Fruit fly (Drosophila melanogaster) whole organism, embryonic: Measurements from ENCODE around the gene CG5969.
A peak's percentile ranks its signal among the peaks of the same experiment; 100 is the strongest.

Source experiments
- B-H1 ChIP-seq: fragments of 200-800 bp; sonication (Bioruptor generic); IDR thresholded peaks from 3 replicates; pipeline ENCODE4 v1.3.6; 2022; ENCODE audit warnings: missing biosample characterization, missing genetic modification characterization
- C15 ChIP-seq: fragments of 200-800 bp; sonication (Bioruptor generic); IDR thresholded peaks from 3 replicates; pipeline ENCODE4 v1.3.6; 2022; ENCODE audit warnings: missing biosample characterization, missing genetic modification characterization
- CG10431 ChIP-seq: fragments of 200-800 bp; sonication (Bioruptor generic); optimal IDR thresholded peaks from 3 replicates; lab custom pipeline; 2018; ENCODE audit warnings: missing biosample characterization, mild to moderate bottlenecking, missing genetic modification characterization
- CG10959 ChIP-seq: fragments of 200-800 bp; sonication (Bioruptor generic); IDR thresholded peaks from 2 replicates; pipeline ENCODE4 v1.3.6; 2022; ENCODE audit warnings: missing biosample characterization, missing genetic modification characterization
- CG11723 ChIP-seq: fragments of 200-800 bp; sonication (Bioruptor generic); optimal IDR thresholded peaks from 2 replicates; lab custom pipeline; 2017; ENCODE audit warnings: missing biosample characterization, mild to moderate bottlenecking, missing genetic modification characterization
- CG12769 ChIP-seq: fragments of 200-800 bp; sonication (Bioruptor generic); optimal IDR thresholded peaks from 2 replicates; lab custom pipeline; 2019; ENCODE audit warnings: missing biosample characterization, mild to moderate bottlenecking, missing genetic modification characterization, moderate library complexity
- CG13424 ChIP-seq: fragments of 200-800 bp; sonication (Bioruptor generic); optimal IDR thresholded peaks from 2 replicates; lab custom pipeline; 2019; ENCODE audit warnings: missing biosample characterization, mild to moderate bottlenecking, missing genetic modification characterization, moderate library complexity
- CG15073 ChIP-seq: fragments of 200-800 bp; sonication (Bioruptor generic); optimal IDR thresholded peaks from 2 replicates; lab custom pipeline; 2016; ENCODE audit warnings: missing biosample characterization, missing genetic modification characterization
- CG1602 ChIP-seq: fragments of 200-800 bp; sonication (Bioruptor generic); optimal IDR thresholded peaks from 3 replicates; lab custom pipeline; 2016; ENCODE audit warnings: missing biosample characterization, missing genetic modification characterization
- CG16863 ChIP-seq: fragments of 200-800 bp; sonication (Bioruptor generic); optimal IDR thresholded peaks from 3 replicates; lab custom pipeline; 2016; ENCODE audit warnings: missing biosample characterization, missing genetic modification characterization
- CG31365 ChIP-seq: fragments of 200-800 bp; sonication (Bioruptor generic); optimal IDR thresholded peaks from 2 replicates; lab custom pipeline; 2018; ENCODE audit warnings: missing biosample characterization, mild to moderate bottlenecking, missing genetic modification characterization
- CG34376 ChIP-seq: fragments of 200-800 bp; sonication (Bioruptor generic); optimal IDR thresholded peaks from 2 replicates; lab custom pipeline; 2018; ENCODE audit warnings: missing biosample characterization, mild to moderate bottlenecking, missing genetic modification characterization
- CG3726 ChIP-seq: fragments of 200-800 bp; sonication (Bioruptor generic); IDR thresholded peaks from 3 replicates; pipeline ENCODE4, ENCODE4 v1.3.6; 2022; ENCODE audit warnings: missing biosample characterization, missing genetic modification characterization
- CG4617 ChIP-seq: fragments of 200-800 bp; sonication (Bioruptor generic); optimal IDR thresholded peaks from 3 replicates; lab custom pipeline; 2016; ENCODE audit warnings: missing biosample characterization, missing genetic modification characterization, borderline replicate concordance
- CG6654 ChIP-seq: fragments of 200-800 bp; sonication (Bioruptor generic); optimal IDR thresholded peaks from 2 replicates; lab custom pipeline; 2017; ENCODE audit warnings: missing biosample characterization, mild to moderate bottlenecking, missing genetic modification characterization
- CG6689 ChIP-seq: fragments of 200-800 bp; sonication (Bioruptor generic); IDR thresholded peaks from 2 replicates; pipeline ENCODE4 v1.3.6; 2022; ENCODE audit warnings: missing biosample characterization, missing genetic modification characterization
- CG6791 ChIP-seq: fragments of 200-800 bp; sonication (Bioruptor generic); IDR thresholded peaks from 3 replicates; pipeline ENCODE4 v1.3.6; 2022; ENCODE audit warnings: missing biosample characterization, missing genetic modification characterization; ENCODE audit not compliant: partially characterized antibody
- CG6813 ChIP-seq: fragments of 200-800 bp; sonication (Bioruptor generic); optimal IDR thresholded peaks from 2 replicates; lab custom pipeline; 2017; ENCODE audit warnings: missing biosample characterization, missing genetic modification characterization, mild to moderate bottlenecking, moderate library complexity, missing genetic modification reagents
- CG7271 ChIP-seq: fragments of 200-800 bp; sonication (Bioruptor generic); optimal IDR thresholded peaks from 2 replicates; lab custom pipeline; 2018; ENCODE audit warnings: missing biosample characterization, mild to moderate bottlenecking, missing genetic modification characterization, moderate library complexity
- CG7372 ChIP-seq: fragments of 200-800 bp; sonication (Bioruptor generic); IDR thresholded peaks from 2 replicates; pipeline ENCODE4 v1.3.6; 2022; ENCODE audit warnings: missing biosample characterization, missing genetic modification characterization
- CG7556 ChIP-seq: fragments of 200-800 bp; sonication (Bioruptor generic); optimal IDR thresholded peaks from 2 replicates; lab custom pipeline; 2017; ENCODE audit warnings: missing biosample characterization, mild to moderate bottlenecking, missing genetic modification characterization
- CG7839 ChIP-seq: fragments of 200-800 bp; sonication (Bioruptor generic); optimal IDR thresholded peaks from 3 replicates; lab custom pipeline; 2018; ENCODE audit warnings: missing biosample characterization, mild to moderate bottlenecking, missing genetic modification characterization, moderate library complexity
- CG7963 ChIP-seq: fragments of 200-800 bp; sonication (Bioruptor generic); IDR thresholded peaks from 3 replicates; pipeline ENCODE4 v1.3.6; 2022; ENCODE audit warnings: missing biosample characterization, missing genetic modification characterization; ENCODE audit not compliant: partially characterized antibody
- Chrac-16 ChIP-seq: fragments of 200-800 bp; sonication (Bioruptor generic); optimal IDR thresholded peaks from 3 replicates; lab custom pipeline; 2016; ENCODE audit warnings: missing biosample characterization, missing genetic modification characterization
- D ChIP-seq, 2 experiments: fragments of 200-800 bp in 1 of 2; fragments of >200 bp in 1 of 2; sonication (Bioruptor generic) in 1 of 2; optimal IDR thresholded peaks; 2 replicates in 1 of 2; 3 replicates in 1 of 2; lab custom pipeline; 2017; ENCODE audit warnings: mild to moderate bottlenecking in 1 of 2, missing biosample characterization in 1 of 2, missing genetic modification characterization in 1 of 2, missing genetic modification reagents in 1 of 2
- E2f1 ChIP-seq: fragments of 200-800 bp; sonication (Bioruptor generic); IDR thresholded peaks from 2 replicates; pipeline ENCODE4 v1.3.6; 2022; ENCODE audit warnings: missing biosample characterization, missing genetic modification characterization
- Fer2 ChIP-seq: fragments of 200-800 bp; sonication (Bioruptor generic); optimal IDR thresholded peaks from 2 replicates; lab custom pipeline; 2018; ENCODE audit warnings: missing biosample characterization, mild to moderate bottlenecking, missing genetic modification characterization, moderate library complexity
- HmgD ChIP-seq: fragments of 200-800 bp; sonication (Bioruptor generic); optimal IDR thresholded peaks from 3 replicates; lab custom pipeline; 2016; ENCODE audit warnings: missing biosample characterization, missing genetic modification characterization
- Hr78 ChIP-seq, 2 experiments: fragments of 200-800 bp in 1 of 2; fragments of >200 bp in 1 of 2; sonication (Bioruptor generic) in 1 of 2; optimal IDR thresholded peaks; 2 replicates each; lab custom pipeline; 2017 to 2019; ENCODE audit warnings: missing biosample characterization in 2 of 2, missing genetic modification characterization in 2 of 2, mild to moderate bottlenecking in 1 of 2, moderate library complexity in 1 of 2
- Myb ChIP-seq: fragments of 200-800 bp; sonication (Bioruptor generic); optimal IDR thresholded peaks from 2 replicates; lab custom pipeline; 2016; ENCODE audit warnings: missing biosample characterization, missing genetic modification characterization
- NC2α ChIP-seq: fragments of 200-800 bp; sonication (Bioruptor generic); optimal IDR thresholded peaks from 2 replicates; lab custom pipeline; 2016; ENCODE audit warnings: missing biosample characterization, missing genetic modification characterization
- Oaz ChIP-seq: fragments of 200-800 bp; sonication (Bioruptor generic); IDR thresholded peaks from 2 replicates; pipeline ENCODE4 v1.3.6; 2022; ENCODE audit warnings: missing biosample characterization, missing genetic modification characterization
- Poxn ChIP-seq: fragments of 200-800 bp; sonication (Bioruptor generic); IDR thresholded peaks from 2 replicates; pipeline ENCODE4 v1.3.6; 2022; ENCODE audit warnings: missing biosample characterization, missing genetic modification characterization
- amos ChIP-seq: fragments of 200-800 bp; sonication (Bioruptor generic); IDR thresholded peaks from 2 replicates; pipeline ENCODE4 v1.3.6; 2022; ENCODE audit warnings: missing biosample characterization, missing genetic modification characterization; ENCODE audit not compliant: partially characterized antibody
- bowl ChIP-seq: fragments of 200-800 bp; sonication (Bioruptor generic); IDR thresholded peaks from 2 replicates; pipeline ENCODE4 v1.3.6; 2022; ENCODE audit warnings: missing biosample characterization, missing genetic modification characterization
- cato ChIP-seq: fragments of 200-800 bp; sonication (Bioruptor generic); optimal IDR thresholded peaks from 2 replicates; lab custom pipeline; 2016; ENCODE audit warnings: missing biosample characterization, missing genetic modification characterization, borderline replicate concordance
- croc ChIP-seq: fragments of 200-800 bp; sonication (Bioruptor generic); conservative IDR thresholded peaks from 3 replicates; pipeline ENCODE4 v1.3.6; 2022; ENCODE audit warnings: missing biosample characterization, missing genetic modification characterization
- fd102C ChIP-seq: fragments of 200-800 bp; sonication (Bioruptor generic); optimal IDR thresholded peaks from 2 replicates; lab custom pipeline; 2018; ENCODE audit warnings: missing biosample characterization, mild to moderate bottlenecking, missing genetic modification characterization, moderate library complexity
- grau ChIP-seq: fragments of 200-800 bp; optimal IDR thresholded peaks from 3 replicates; lab custom pipeline; 2019; ENCODE audit warnings: missing biosample characterization, mild to moderate bottlenecking, missing genetic modification characterization, moderate library complexity
- hkb ChIP-seq, 2 experiments: fragments of 200-800 bp in 1 of 2; fragments of >200 bp in 1 of 2; sonication (Bioruptor generic) in 1 of 2; IDR thresholded peaks in 1 of 2; optimal IDR thresholded peaks in 1 of 2; 2 replicates each; pipeline versions ENCODE4 v1.3.6 to Lab custom; 2017 to 2022; ENCODE audit warnings: missing biosample characterization in 1 of 2, missing genetic modification characterization in 1 of 2
- hth ChIP-seq: fragments of >200 bp; optimal IDR thresholded peaks from 2 replicates; lab custom pipeline; 2017; ENCODE audit warnings: inconsistent platforms
- kay ChIP-seq: fragments of 200-800 bp; sonication (Bioruptor generic); optimal IDR thresholded peaks from 2 replicates; lab custom pipeline; 2016; ENCODE audit warnings: missing biosample characterization, missing genetic modification characterization
- nerfin-2 ChIP-seq: fragments of 200-800 bp; sonication (Bioruptor generic); IDR thresholded peaks from 2 replicates; pipeline ENCODE4 v1.3.6; 2022; ENCODE audit warnings: missing biosample characterization, missing genetic modification characterization; ENCODE audit not compliant: partially characterized antibody
- nom ChIP-seq: fragments of 200-800 bp; sonication (Bioruptor generic); optimal IDR thresholded peaks from 2 replicates; lab custom pipeline; 2017; ENCODE audit warnings: missing biosample characterization, missing genetic modification characterization, mild to moderate bottlenecking, moderate library complexity, missing genetic modification reagents
- stwl ChIP-seq: fragments of 200-800 bp; sonication (Bioruptor generic); optimal IDR thresholded peaks from 3 replicates; lab custom pipeline; 2018; ENCODE audit warnings: missing biosample characterization, mild to moderate bottlenecking, missing genetic modification characterization, moderate library complexity
- toy ChIP-seq: fragments of 200-800 bp; sonication (Bioruptor generic); IDR thresholded peaks from 2 replicates; pipeline ENCODE4 v1.3.6; 2022; ENCODE audit warnings: missing biosample characterization, missing genetic modification characterization
- unc-4 ChIP-seq: fragments of 200-800 bp; sonication (Bioruptor generic); IDR thresholded peaks from 2 replicates; pipeline ENCODE4 v1.3.6; 2022; ENCODE audit warnings: missing biosample characterization, missing genetic modification characterization; ENCODE audit not compliant: partially characterized antibody
- yki ChIP-seq: fragments of >200 bp; optimal IDR thresholded peaks from 3 replicates; lab custom pipeline; 2018

Gene CG5969

dm6 chr3L:20516519-20517178 lies 43.1 kb downstream of the CG5969 start (continued):
- no peak for TF ChIP-seq nerfin-2 (GFP tag; lab: Robert Waterston, UW)
- no peak for TF ChIP-seq unc-4
- peak; percentile 10; the same call in 1 of the 2 replicates for TF ChIP-seq CG10959 (GFP tag; lab: Robert Waterston, UW)
- TF ChIP-seq CG15073 (GFP tag; lab: Kevin White, UChicago), result no peak
- TF ChIP-seq CG3726, result no peak
- no peak for TF ChIP-seq CG11723
- TF ChIP-seq fd102C (GFP tag; lab: Kevin White, UChicago), result no peak
- TF ChIP-seq NC2α (GFP tag; lab: Kevin White, UChicago), result no peak
- no peak for TF ChIP-seq B-H1 (GFP tag; lab: Robert Waterston, UW)
- TF ChIP-seq Hr78 (GFP tag; optimal IDR thresholded peaks at IDR 0.05; lab: Kevin White, UChicago), result no peak
- TF ChIP-seq C15 (GFP tag; lab: Robert Waterston, UW), result no peak
- no peak for TF ChIP-seq Poxn
- TF ChIP-seq Chrac-16 (GFP tag; lab: Kevin White, UChicago), result peak; percentile 48
- peak; percentile 66 for TF ChIP-seq CG7556 (GFP tag; lab: Kevin White, UChicago)
- no peak for TF ChIP-seq bowl (GFP tag; lab: Robert Waterston, UW)
- TF ChIP-seq CG6654, result peak; percentile 99
- no peak for TF ChIP-seq CG12769
- TF ChIP-seq Myb (GFP tag; lab: Kevin White, UChicago), result no peak
- no peak for TF ChIP-seq CG7963 (GFP tag; lab: Robert Waterston, UW)
- TF ChIP-seq CG7372 (GFP tag; lab: Robert Waterston, UW), result no peak
- TF ChIP-seq cato (GFP tag; lab: Kevin White, UChicago), result no peak
- TF ChIP-seq CG4617 (GFP tag; lab: Kevin White, UChicago), result no peak
- TF ChIP-seq toy, result no peak
- TF ChIP-seq stwl (tag; lab: Kevin White, UChicago), result no peak
- TF ChIP-seq CG6791 (GFP tag; lab: Robert Waterston, UW), result peak; percentile 62; the same call in 1 of the 3 replicates
- no peak for TF ChIP-seq Fer2 (tag; lab: Kevin White, UChicago)
- no peak for TF ChIP-seq nom (GFP tag; lab: Kevin White, UChicago)
- TF ChIP-seq yki (lab: Kevin White, UChicago), result no peak
- TF ChIP-seq HmgD (GFP tag; lab: Kevin White, UChicago), result no peak
- TF ChIP-seq kay (GFP tag; lab: Kevin White, UChicago), result no peak
- TF ChIP-seq croc (GFP tag; lab: Robert Waterston, UW), result no peak
- peak; percentile 16 for TF ChIP-seq CG34376
- peak; percentile 61 for TF ChIP-seq CG13424 (tag; lab: Kevin White, UChicago)
- no peak for TF ChIP-seq hth (lab: Kevin White, UChicago)
- TF ChIP-seq grau (tag; lab: Kevin White, UChicago), result peak; percentile 97
- TF ChIP-seq hkb (optimal IDR thresholded peaks at IDR 0.05; lab: Kevin White, UChicago), result no peak
- peak; percentile 16; the same call in 1 of the 2 replicates for TF ChIP-seq hkb (GFP tag; IDR thresholded peaks at IDR 0.05; lab: Robert Waterston, UW)
- TF ChIP-seq D (optimal IDR thresholded peaks at IDR 0.05; lab: Kevin White, UChicago), result no peak
- TF ChIP-seq D (GFP tag; optimal IDR thresholded peaks at IDR 0.05; lab: Kevin White, UChicago), result no peak
- TF ChIP-seq E2f1, result peak; percentile 32; the same call in 1 of the 2 replicates
- TF ChIP-seq CG31365 (tag; lab: Kevin White, UChicago), result no peak
- TF ChIP-seq amos, result peak; percentile 31; the same call in 1 of the 2 replicates
- TF ChIP-seq CG7839 (tag; lab: Kevin White, UChicago), result peak; percentile 45
- TF ChIP-seq CG6813 (GFP tag; lab: Kevin White, UChicago), result no peak
- no peak for TF ChIP-seq CG10431 (GFP tag; lab: Kevin White, UChicago)
- TF ChIP-seq Oaz (GFP tag; lab: Robert Waterston, UW), result no peak
- peak; percentile 40 for TF ChIP-seq CG1602 (GFP tag; lab: Kevin White, UChicago)
- no peak for TF ChIP-seq CG7271
- TF ChIP-seq CG16863 (GFP tag; lab: Kevin White, UChicago), result no peak
- TF ChIP-seq CG6689 (GFP tag; lab: Robert Waterston, UW), result no peak
